Fruit fly (Drosophila melanogaster): ENCODE results near the gene eg.

Gene eg

DNA sequence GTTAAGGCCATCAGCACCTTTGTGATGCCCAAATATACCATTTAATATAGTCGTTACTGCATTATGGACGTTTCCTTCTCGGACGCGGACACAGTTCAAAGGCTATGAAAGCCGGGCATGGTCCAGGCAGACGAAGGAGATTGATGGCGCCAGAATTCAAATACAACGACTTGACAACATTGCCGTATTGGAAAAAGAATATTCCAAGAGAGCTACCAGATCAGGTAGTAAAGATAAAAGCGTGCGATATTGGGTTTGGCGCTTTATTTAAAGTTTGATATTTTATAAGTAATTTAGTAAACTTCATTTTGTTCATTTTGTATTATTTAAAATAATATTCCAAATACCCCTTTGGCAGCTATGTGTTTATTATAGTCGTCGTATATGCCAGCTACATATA, 34.6 kb upstream of the eg start (continued):
- no peak for TF ChIP-seq cad (GFP tag; optimal IDR thresholded peaks at IDR 0.05)
- TF ChIP-seq Dp (GFP tag; optimal IDR thresholded peaks at IDR 0.05) = peak; percentile 98
- no peak for TF ChIP-seq CG14441 (GFP tag; IDR thresholded peaks at IDR 0.05)
- TF ChIP-seq CG9609 (GFP tag; optimal IDR thresholded peaks at IDR 0.05) = no peak
- no peak for TF ChIP-seq repo (GFP tag; optimal IDR thresholded peaks at IDR 0.05)
- TF ChIP-seq Camta (GFP tag; optimal IDR thresholded peaks at IDR 0.05) = no peak
- TF ChIP-seq tup (GFP tag; optimal IDR thresholded peaks at IDR 0.05) = no peak
- no peak for TF ChIP-seq ewg (GFP tag; optimal IDR thresholded peaks at IDR 0.05)
- TF ChIP-seq CG7556 (GFP tag; optimal IDR thresholded peaks at IDR 0.05) = no peak
- TF ChIP-seq sisA (GFP tag; IDR thresholded peaks at IDR 0.05) = no peak
- TF ChIP-seq pzg (GFP tag; optimal IDR thresholded peaks at IDR 0.05) = peak; percentile 47
- no peak for TF ChIP-seq crp (GFP tag; optimal IDR thresholded peaks at IDR 0.05)
- no peak for TF ChIP-seq usp (GFP tag; optimal IDR thresholded peaks at IDR 0.05)
- TF ChIP-seq Oaz (GFP tag; IDR thresholded peaks at IDR 0.05) = no peak
- no peak for TF ChIP-seq MBD-R2 (GFP tag; IDR thresholded peaks at IDR 0.05)
- no peak for TF ChIP-seq CG2875 (GFP tag; optimal IDR thresholded peaks at IDR 0.05)
- no peak for TF ChIP-seq Asciz (GFP tag; optimal IDR thresholded peaks at IDR 0.05)
- 0 out of 2 replicates have a peak, but pooled peaks have one; percentile 26 for TF ChIP-seq unc-4 (GFP tag; IDR thresholded peaks at IDR 0.05; ENCODE audit: partially characterized antibody)
- no peak for TF ChIP-seq PHDP (tag; optimal IDR thresholded peaks at IDR 0.05)
- TF ChIP-seq luna (GFP tag; optimal IDR thresholded peaks at IDR 0.05) = no peak
- no peak for TF ChIP-seq lola (GFP tag; optimal IDR thresholded peaks at IDR 0.05)
- TF ChIP-seq CG12219 (GFP tag; optimal IDR thresholded peaks at IDR 0.05) = no peak
- TF ChIP-seq seq (GFP tag; IDR thresholded peaks at IDR 0.05) = no peak
- no peak for TF ChIP-seq CG12744 (GFP tag; optimal IDR thresholded peaks at IDR 0.05)
- TF ChIP-seq CG10267 (tag; optimal IDR thresholded peaks at IDR 0.05) = no peak
- TF ChIP-seq CG6254 (GFP tag; optimal IDR thresholded peaks at IDR 0.05) = no peak
- no peak for TF ChIP-seq CG10462 (GFP tag; optimal IDR thresholded peaks at IDR 0.05)
- TF ChIP-seq Optix (GFP tag; IDR thresholded peaks at IDR 0.05) = no peak
- no peak for TF ChIP-seq CG18619 (GFP tag; optimal IDR thresholded peaks at IDR 0.05)
- TF ChIP-seq tll (GFP tag; optimal IDR thresholded peaks at IDR 0.05) = no peak
- no peak for TF ChIP-seq ab (GFP tag; optimal IDR thresholded peaks at IDR 0.05)
- TF ChIP-seq Bgb (GFP tag; IDR thresholded peaks at IDR 0.05; ENCODE audit: partially characterized antibody) = no peak; the same call in 1 of the 2 replicates
- TF ChIP-seq CG2120 (GFP tag; optimal IDR thresholded peaks at IDR 0.05) = no peak
- TF ChIP-seq ara (GFP tag; IDR thresholded peaks at IDR 0.05) = no peak
- no peak for TF ChIP-seq caup (GFP tag; optimal IDR thresholded peaks at IDR 0.05; ENCODE audit: severe bottlenecking)
- TF ChIP-seq knrl (GFP tag; IDR thresholded peaks at IDR 0.05; ENCODE audit: partially characterized antibody) = peak; percentile 25; the same call in 1 of the 3 replicates
- TF ChIP-seq bcd (GFP tag; optimal IDR thresholded peaks at IDR 0.05) = no peak
- no peak for TF ChIP-seq Dip3 (GFP tag; optimal IDR thresholded peaks at IDR 0.05)
- peak; percentile 86 for TF ChIP-seq Myb (GFP tag; optimal IDR thresholded peaks at IDR 0.05)
- TF ChIP-seq Hr78 (GFP tag; optimal IDR thresholded peaks at IDR 0.05) = no peak
- TF ChIP-seq row (GFP tag; IDR thresholded peaks at IDR 0.05) = no peak
- no peak for TF ChIP-seq CG8359 (GFP tag; optimal IDR thresholded peaks at IDR 0.05; ENCODE audit: borderline replicate concordance)
- peak; percentile 43 for TF ChIP-seq BEAF-32 (GFP tag; optimal IDR thresholded peaks at IDR 0.05)
- no peak for TF ChIP-seq Dfd (GFP tag; optimal IDR thresholded peaks at IDR 0.05)
- no peak for TF ChIP-seq CG15601 (tag; optimal IDR thresholded peaks at IDR 0.05)
- no peak for TF ChIP-seq D19B (GFP tag; optimal IDR thresholded peaks at IDR 0.05)
- no peak for TF ChIP-seq vvl (GFP tag; IDR thresholded peaks at IDR 0.05)
- TF ChIP-seq Oli (tag; optimal IDR thresholded peaks at IDR 0.05) = no peak
- TF ChIP-seq CG17328 (GFP tag; IDR thresholded peaks at IDR 0.05) = no peak
- no peak for TF ChIP-seq CG9876 (GFP tag; optimal IDR thresholded peaks at IDR 0.05)

Data from whole organism, embryonic.